Worm (Caenorhabditis elegans): Measurements from ENCODE around the gene C06H5.14.

The C06H5.14 gene

ce11 chrV:17928128-17928527 lies 24.2 kb downstream of the C06H5.14 start:
- TF ChIP-seq klf-2 (GFP tag; conservative IDR thresholded peaks at IDR 0.05): no peak
- no peak for TF ChIP-seq tab-1 (GFP tag; IDR thresholded peaks at IDR 0.05)
- no peak for TF ChIP-seq med-1 (GFP tag; optimal IDR thresholded peaks at IDR 0.05; ENCODE audit: insufficient read depth)
- TF ChIP-seq ref-1 (GFP tag; conservative IDR thresholded peaks at IDR 0.05): no peak
- TF ChIP-seq ztf-29 (GFP tag; IDR thresholded peaks at IDR 0.05): no peak
- TF ChIP-seq flt-1 (GFP tag; IDR thresholded peaks at IDR 0.05): no peak
- TF ChIP-seq T22C8.4 (GFP tag; IDR thresholded peaks at IDR 0.05): no peak
- no peak for TF ChIP-seq ztf-23 (GFP tag; IDR thresholded peaks at IDR 0.05)
- TF ChIP-seq cog-1 (tag; optimal IDR thresholded peaks at IDR 0.05): no peak

DNA sequence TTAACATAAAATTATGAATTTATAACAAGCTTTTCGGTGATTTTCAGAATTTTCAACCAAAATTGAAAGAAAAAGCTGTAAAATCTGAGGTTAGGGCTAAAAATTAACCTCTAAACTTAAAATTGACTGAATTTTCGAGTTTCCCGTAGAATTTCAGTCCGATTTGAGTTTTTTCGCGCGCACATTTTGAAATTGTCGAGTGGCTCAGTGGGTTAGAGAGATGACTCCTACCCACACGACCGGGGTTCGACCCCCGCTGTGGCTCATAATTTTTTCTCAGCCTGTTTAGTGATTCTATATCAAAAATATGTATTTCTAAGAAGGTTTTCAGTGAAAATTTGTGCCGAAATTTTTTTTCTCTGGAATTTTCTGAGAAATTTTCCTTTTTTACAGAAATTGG lies 27.9 kb downstream of the C06H5.14 start:
- TF ChIP-seq ref-1 (GFP tag; conservative IDR thresholded peaks at IDR 0.05): no peak
- no peak for TF ChIP-seq flt-1 (GFP tag; IDR thresholded peaks at IDR 0.05)
- TF ChIP-seq T22C8.4 (GFP tag; IDR thresholded peaks at IDR 0.05): no peak
- no peak for TF ChIP-seq klf-2 (GFP tag; conservative IDR thresholded peaks at IDR 0.05)
- TF ChIP-seq med-1 (GFP tag; optimal IDR thresholded peaks at IDR 0.05; ENCODE audit: insufficient read depth): no peak
- TF ChIP-seq ztf-29 (GFP tag; IDR thresholded peaks at IDR 0.05): no peak
- no peak for TF ChIP-seq ztf-23 (GFP tag; IDR thresholded peaks at IDR 0.05)
- no peak for TF ChIP-seq cog-1 (tag; optimal IDR thresholded peaks at IDR 0.05)
- TF ChIP-seq tab-1 (GFP tag; IDR thresholded peaks at IDR 0.05): no peak

- TF ChIP-seq tab-1 (GFP tag; IDR thresholded peaks at IDR 0.05) (no peak), ztf-29 (GFP tag; IDR thresholded peaks at IDR 0.05) (no peak), flt-1 (GFP tag; IDR thresholded peaks at IDR 0.05) (no peak), med-1 (GFP tag; optimal IDR thresholded peaks at IDR 0.05; ENCODE audit: insufficient read depth) (no peak), klf-2 (GFP tag; conservative IDR thresholded peaks at IDR 0.05) (no peak), ztf-23 (GFP tag; IDR thresholded peaks at IDR 0.05) (no peak), T22C8.4 (GFP tag; IDR thresholded peaks at IDR 0.05) (no peak), cog-1 (tag; optimal IDR thresholded peaks at IDR 0.05) (no peak), ref-1 (GFP tag; conservative IDR thresholded peaks at IDR 0.05) (no peak)
Measured at ce11 chrV:17935857-17936256, 31.9 kb downstream of the C06H5.14 start.

DNA sequence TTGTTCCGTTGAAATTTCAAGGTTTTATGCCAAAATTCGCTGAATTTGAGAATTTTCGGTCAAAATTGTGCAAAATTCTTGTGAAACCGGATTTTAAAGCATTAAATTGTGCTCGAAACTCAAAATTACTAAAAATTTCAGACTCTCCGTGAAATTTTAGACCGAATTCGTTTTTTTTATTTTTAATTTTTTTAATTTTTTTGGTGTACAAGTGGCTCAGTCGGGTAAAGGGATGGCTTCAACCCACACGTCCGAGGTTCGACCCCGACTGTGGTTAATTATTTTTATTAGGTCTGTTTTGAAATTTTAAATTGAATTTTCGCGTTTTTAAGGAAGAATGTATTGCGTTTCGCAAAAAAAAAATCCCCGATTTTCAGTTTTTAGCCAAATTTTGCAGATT lies 35.0 kb downstream of the C06H5.14 start:
- TF ChIP-seq flt-1 (GFP tag; IDR thresholded peaks at IDR 0.05): no peak
- no peak for TF ChIP-seq tab-1 (GFP tag; IDR thresholded peaks at IDR 0.05)
- TF ChIP-seq med-1 (GFP tag; optimal IDR thresholded peaks at IDR 0.05; ENCODE audit: insufficient read depth): no peak
- no peak for TF ChIP-seq ref-1 (GFP tag; conservative IDR thresholded peaks at IDR 0.05)
- TF ChIP-seq cog-1 (tag; optimal IDR thresholded peaks at IDR 0.05): no peak
- no peak for TF ChIP-seq ztf-23 (GFP tag; IDR thresholded peaks at IDR 0.05)
- no peak for TF ChIP-seq klf-2 (GFP tag; conservative IDR thresholded peaks at IDR 0.05)
- TF ChIP-seq ztf-29 (GFP tag; IDR thresholded peaks at IDR 0.05): no peak
- TF ChIP-seq T22C8.4 (GFP tag; IDR thresholded peaks at IDR 0.05): no peak

DNA sequence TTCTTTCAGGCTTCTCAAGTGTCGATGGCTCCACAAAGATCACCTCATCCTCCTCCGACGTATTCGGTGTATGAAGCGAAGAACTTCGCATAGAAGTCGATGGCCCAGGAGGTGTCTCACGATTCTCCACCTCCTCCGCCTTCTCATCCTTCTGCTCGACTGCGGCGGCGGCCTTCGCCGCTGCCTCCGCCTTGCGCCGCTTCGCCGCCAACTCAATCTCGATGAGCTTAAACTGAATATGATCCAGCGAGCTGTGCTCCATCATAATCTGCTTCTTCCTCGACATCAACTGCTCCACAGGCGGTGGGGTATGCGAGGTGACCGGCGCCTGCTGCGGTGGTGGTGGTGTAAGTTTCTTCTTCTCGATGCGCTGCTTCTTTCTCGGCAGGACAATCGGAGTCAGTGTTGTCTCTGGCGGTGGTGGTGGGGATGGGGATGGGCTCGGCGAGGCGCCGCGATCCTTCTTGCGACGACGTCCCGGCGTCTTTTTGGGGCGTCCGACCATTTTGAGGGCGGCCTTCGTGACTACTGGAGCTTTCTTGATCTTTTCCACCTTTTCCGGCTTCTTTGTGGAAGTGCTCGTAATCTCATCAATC lies 40.0 kb downstream of the C06H5.14 start:
- TF ChIP-seq ref-1 (GFP tag; conservative IDR thresholded peaks at IDR 0.05) (no peak), T22C8.4 (GFP tag; IDR thresholded peaks at IDR 0.05) (no peak), flt-1 (GFP tag; IDR thresholded peaks at IDR 0.05) (0 out of 2 replicates have a peak, but pooled peaks have one; percentile 27), med-1 (GFP tag; optimal IDR thresholded peaks at IDR 0.05; ENCODE audit: insufficient read depth) (no peak), ztf-23 (GFP tag; IDR thresholded peaks at IDR 0.05) (0 out of 2 replicates have a peak, but pooled peaks have one; percentile 48), ztf-29 (GFP tag; IDR thresholded peaks at IDR 0.05) (no peak), tab-1 (GFP tag; IDR thresholded peaks at IDR 0.05) (no peak), klf-2 (GFP tag; conservative IDR thresholded peaks at IDR 0.05) (no peak), cog-1 (tag; optimal IDR thresholded peaks at IDR 0.05) (no peak)

ce11 chrV:17944849-17945452 lies 41.0 kb downstream of the C06H5.14 start:
- TF ChIP-seq ztf-29 (GFP tag; IDR thresholded peaks at IDR 0.05): no peak
- TF ChIP-seq flt-1 (GFP tag; IDR thresholded peaks at IDR 0.05): 0 out of 2 replicates have a peak, but pooled peaks have one; percentile 30

ce11 chrV:17945460-17945859 lies 41.5 kb downstream of the C06H5.14 start:
- no peak for TF ChIP-seq klf-2 (GFP tag; conservative IDR thresholded peaks at IDR 0.05)
- TF ChIP-seq T22C8.4 (GFP tag; IDR thresholded peaks at IDR 0.05): no peak
- no peak for TF ChIP-seq ztf-29 (GFP tag; IDR thresholded peaks at IDR 0.05)
- TF ChIP-seq ztf-23 (GFP tag; IDR thresholded peaks at IDR 0.05): no peak
- no peak for TF ChIP-seq cog-1 (tag; optimal IDR thresholded peaks at IDR 0.05)

ce11 chrV:17947266-17947665 lies 43.3 kb downstream of the C06H5.14 start:
- TF ChIP-seq cog-1 (tag; optimal IDR thresholded peaks at IDR 0.05) (no peak), T22C8.4 (GFP tag; IDR thresholded peaks at IDR 0.05) (no peak), ztf-23 (GFP tag; IDR thresholded peaks at IDR 0.05) (no peak), ref-1 (GFP tag; conservative IDR thresholded peaks at IDR 0.05) (no peak), med-1 (GFP tag; optimal IDR thresholded peaks at IDR 0.05; ENCODE audit: insufficient read depth) (no peak), klf-2 (GFP tag; conservative IDR thresholded peaks at IDR 0.05) (no peak), ztf-29 (GFP tag; IDR thresholded peaks at IDR 0.05) (no peak), tab-1 (GFP tag; IDR thresholded peaks at IDR 0.05) (no peak)

- no peak for TF ChIP-seq ref-1 (GFP tag; conservative IDR thresholded peaks at IDR 0.05)
- TF ChIP-seq flt-1 (GFP tag; IDR thresholded peaks at IDR 0.05): no peak
- no peak for TF ChIP-seq med-1 (GFP tag; optimal IDR thresholded peaks at IDR 0.05; ENCODE audit: insufficient read depth)
- no peak for TF ChIP-seq klf-2 (GFP tag; conservative IDR thresholded peaks at IDR 0.05)
- TF ChIP-seq ztf-23 (GFP tag; IDR thresholded peaks at IDR 0.05): no peak
- no peak for TF ChIP-seq T22C8.4 (GFP tag; IDR thresholded peaks at IDR 0.05)
- no peak for TF ChIP-seq cog-1 (tag; optimal IDR thresholded peaks at IDR 0.05)
- no peak for TF ChIP-seq tab-1 (GFP tag; IDR thresholded peaks at IDR 0.05)
Measured at ce11 chrV:17948036-17948691, 44.2 kb downstream of the C06H5.14 start.

Data from whole organism, midembryonic.